Worm (Caenorhabditis elegans): ENCODE data around the gene ZK616.1.

DNA sequence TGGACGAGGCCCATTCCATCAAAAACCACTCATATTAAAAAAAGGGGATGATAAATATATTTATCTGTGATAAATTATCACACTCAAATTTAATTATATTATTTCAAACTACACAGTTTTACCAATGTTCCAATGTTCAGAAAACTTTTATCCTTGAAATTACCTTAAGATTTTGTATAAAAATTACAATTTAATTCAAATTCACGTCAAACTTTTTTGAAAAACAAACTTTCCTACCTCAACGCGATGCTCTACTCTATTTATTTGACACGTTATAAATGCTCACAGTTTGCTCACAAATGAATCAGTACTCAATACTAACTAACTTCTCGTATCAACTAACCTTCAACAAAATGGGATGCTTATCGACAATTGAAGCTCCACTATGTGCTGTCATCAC, 18.1 kb upstream of the ZK616.1 start, which contains the start of gene F41H10.1:
- no peak for TF ChIP-seq him-1 (tag; optimal IDR thresholded peaks at IDR 0.05)
- no peak for TF ChIP-seq W03F9.2 (tag; optimal IDR thresholded peaks at IDR 0.05)
- no peak for TF ChIP-seq dao-5 (tag; optimal IDR thresholded peaks at IDR 0.05)

Data from whole organism, L4/young adult.